Fruit fly (Drosophila melanogaster): ENCODE measurements around the gene Nle.
A peak's percentile ranks its signal among the peaks of the same experiment; 100 is the strongest.

DNA sequence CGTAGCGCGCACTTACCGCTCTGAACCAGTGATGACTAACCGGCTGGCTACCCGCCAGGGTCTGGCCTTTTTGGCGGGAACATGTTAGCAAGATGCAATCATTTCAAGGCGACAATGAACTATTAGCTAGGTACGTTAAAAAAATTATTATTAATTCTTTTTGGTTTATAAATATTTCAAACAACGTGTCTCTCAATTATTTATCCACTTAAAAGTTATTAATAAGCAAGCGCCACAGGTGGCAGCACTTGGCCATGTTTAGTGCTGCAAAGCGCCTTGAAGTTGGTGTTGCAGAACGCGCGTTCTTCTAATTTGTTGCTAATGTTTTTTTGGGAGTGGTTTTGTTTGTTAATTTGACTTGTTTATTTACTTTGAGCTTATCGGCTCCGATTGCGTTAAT lies 6.3 kb upstream of the Nle start, which contains the start of the genes Ipk2 and cold:
- TF ChIP-seq CG8319 (GFP tag; optimal IDR thresholded peaks at IDR 0.05) (no peak), Hr4 (GFP tag; optimal IDR thresholded peaks at IDR 0.05) (no peak), dsx (GFP tag; optimal IDR thresholded peaks at IDR 0.05; ENCODE audit: poor library complexity, severe bottlenecking) (peak; percentile 93), cyc (GFP tag; optimal IDR thresholded peaks at IDR 0.05) (peak; percentile 83)

All from whole organism, prepupa.